Worm (Caenorhabditis elegans) whole organism, late embryonic: ENCODE measurements around the gene C24D10.5.

Experiments used
- C38D4.7 ChIP-seq: fragments of 200-800 bp; sonication (Bioruptor generic); optimal IDR thresholded peaks from 2 replicates; lab custom pipeline; 2018; ENCODE audit warnings: mild to moderate bottlenecking, missing genetic modification characterization, moderate library complexity, missing compliant biosample characterization
- ceh-31 ChIP-seq: sonication (generic microtip); optimal IDR thresholded peaks from 2 replicates; lab custom pipeline; 2016; ENCODE audit warnings: missing genetic modification characterization, missing compliant biosample characterization
- dve-1 ChIP-seq: sonication (generic microtip); optimal IDR thresholded peaks from 2 replicates; lab custom pipeline; 2017; ENCODE audit warnings: antibody characterized with exemption, mild to moderate bottlenecking, missing genetic modification characterization, missing compliant biosample characterization
- fkh-6 ChIP-seq: sonication (generic microtip); optimal IDR thresholded peaks from 2 replicates; lab custom pipeline; 2016; ENCODE audit warnings: missing genetic modification characterization, missing compliant biosample characterization
- lim-6 ChIP-seq: sonication (generic microtip); optimal IDR thresholded peaks from 2 replicates; lab custom pipeline; 2016; ENCODE audit warnings: missing genetic modification characterization, missing compliant biosample characterization
- nfya-1 ChIP-seq: sonication (generic microtip); optimal IDR thresholded peaks from 2 replicates; lab custom pipeline; 2017; ENCODE audit warnings: missing genetic modification characterization, mild to moderate bottlenecking, missing compliant biosample characterization, antibody characterized with exemption, moderate library complexity
- pag-3 ChIP-seq: sonication (generic microtip); optimal IDR thresholded peaks from 2 replicates; lab custom pipeline; 2016; ENCODE audit warnings: missing compliant biosample characterization, missing genetic modification characterization, borderline replicate concordance
- pat-9 ChIP-seq: fragments of 200-800 bp; sonication (Bioruptor generic); optimal IDR thresholded peaks from 2 replicates; lab custom pipeline; 2018; ENCODE audit warnings: mild to moderate bottlenecking, missing genetic modification characterization, moderate library complexity, missing compliant biosample characterization
- pha-4 ChIP-seq: fragments of 150-350 bp; optimal IDR thresholded peaks from 2 replicates; lab custom pipeline; 2018; ENCODE audit warnings: missing biosample characterization, missing genetic modification reagents, missing genetic modification characterization
- pqm-1 ChIP-seq: sonication (generic microtip); optimal IDR thresholded peaks from 2 replicates; lab custom pipeline; 2016; ENCODE audit warnings: missing genetic modification characterization, missing compliant biosample characterization
- rnt-1 ChIP-seq: sonication (generic microtip); optimal IDR thresholded peaks from 2 replicates; lab custom pipeline; 2016; ENCODE audit warnings: missing genetic modification characterization, missing compliant biosample characterization
- unc-42 ChIP-seq: sonication (generic microtip); optimal IDR thresholded peaks from 2 replicates; lab custom pipeline; 2016; ENCODE audit warnings: missing genotype, missing genetic modification characterization, missing compliant biosample characterization
- zip-5 ChIP-seq: sonication (generic microtip); optimal IDR thresholded peaks from 2 replicates; lab custom pipeline; 2016; ENCODE audit warnings: missing genetic modification characterization, missing compliant biosample characterization

DNA sequence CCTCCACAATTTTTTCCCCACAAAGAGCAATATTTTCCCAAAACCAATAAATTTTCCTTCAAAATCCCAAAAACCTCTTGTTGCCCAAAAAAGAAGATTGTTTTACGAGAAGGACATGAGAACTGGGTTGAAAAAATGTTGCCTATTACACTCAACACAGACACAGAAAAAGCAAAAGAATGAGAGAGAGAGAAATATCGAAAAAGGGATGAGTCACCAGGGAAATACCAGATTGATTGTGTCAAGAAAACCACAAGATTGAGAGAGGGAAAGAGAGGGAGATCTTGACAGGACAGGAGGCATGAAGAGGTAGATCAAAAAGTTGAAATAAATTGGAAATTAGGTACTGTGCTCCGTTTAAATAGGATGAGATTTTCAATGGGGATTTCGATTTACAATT lies 15.1 kb upstream of the C24D10.5 start:
- TF ChIP-seq pag-3 (tag; lab: Kevin White, UChicago) (no peak), dve-1 (tag; lab: Kevin White, UChicago) (no peak), lim-6 (tag; lab: Kevin White, UChicago) (no peak), unc-42 (tag; lab: Kevin White, UChicago) (no peak), fkh-6 (tag; lab: Kevin White, UChicago) (no peak), pqm-1 (tag; lab: Kevin White, UChicago) (no peak), pat-9 (no peak), ceh-31 (tag; lab: Kevin White, UChicago) (no peak), pha-4 (tag; lab: Kevin White, UChicago) (no peak), rnt-1 (tag; lab: Kevin White, UChicago) (no peak), zip-5 (tag; lab: Kevin White, UChicago) (no peak), nfya-1 (no peak), C38D4.7 (GFP tag; lab: Kevin White, UChicago) (no peak)
